Fruit fly (Drosophila melanogaster) whole organism, embryonic: ENCODE data around the gene CG12012.
A peak's percentile ranks its signal among the peaks of the same experiment; 100 is the strongest.

Experiments
- Abd-B ChIP-seq: fragments of 200-800 bp; sonication (Bioruptor generic); optimal IDR thresholded peaks from 2 replicates; lab custom pipeline; 2018; ENCODE audit warnings: missing biosample characterization, mild to moderate bottlenecking, missing genetic modification characterization, moderate library complexity
- Blimp-1 ChIP-seq: fragments of 200-800 bp; sonication (Bioruptor generic); optimal IDR thresholded peaks from 3 replicates; lab custom pipeline; 2018; ENCODE audit warnings: missing biosample characterization, missing genetic modification characterization, mild to moderate bottlenecking, moderate library complexity, missing genetic modification reagents
- CG10654 ChIP-seq: fragments of 200-800 bp; sonication (Bioruptor generic); optimal IDR thresholded peaks from 2 replicates; lab custom pipeline; 2016; ENCODE audit warnings: missing biosample characterization, missing genetic modification characterization
- CG11247 ChIP-seq: fragments of 200-800 bp; sonication (Bioruptor generic); IDR thresholded peaks from 2 replicates; pipeline ENCODE4 v1.3.6; 2022; ENCODE audit warnings: missing biosample characterization, missing genetic modification characterization
- CG13775 ChIP-seq: fragments of 200-800 bp; sonication (Bioruptor generic); optimal IDR thresholded peaks from 3 replicates; lab custom pipeline; 2017; ENCODE audit warnings: missing biosample characterization, mild to moderate bottlenecking, missing genetic modification characterization
- CG14441 ChIP-seq: fragments of 200-800 bp; sonication (Bioruptor generic); IDR thresholded peaks from 2 replicates; pipeline ENCODE4 v1.3.6; 2022; ENCODE audit warnings: missing biosample characterization, missing genetic modification characterization
- CG1529 ChIP-seq: fragments of 200-800 bp; sonication (Bioruptor generic); optimal IDR thresholded peaks from 3 replicates; lab custom pipeline; 2018; ENCODE audit warnings: missing biosample characterization, missing genetic modification characterization
- CG16813 ChIP-seq: fragments of 200-800 bp; sonication (Bioruptor generic); IDR thresholded peaks from 3 replicates; pipeline ENCODE4 v1.3.6; 2022; ENCODE audit warnings: missing biosample characterization, missing genetic modification characterization; ENCODE audit not compliant: partially characterized antibody
- CG17912 ChIP-seq: fragments of 200-800 bp; sonication (Bioruptor generic); optimal IDR thresholded peaks from 2 replicates; lab custom pipeline; 2018; ENCODE audit warnings: missing biosample characterization, mild to moderate bottlenecking, missing genetic modification characterization
- CG3281 ChIP-seq: fragments of 200-800 bp; sonication (Bioruptor generic); optimal IDR thresholded peaks from 3 replicates; lab custom pipeline; 2017; ENCODE audit warnings: missing biosample characterization, mild to moderate bottlenecking, missing genetic modification characterization
- CG34224 ChIP-seq: fragments of 200-800 bp; sonication (Bioruptor generic); IDR thresholded peaks from 3 replicates; pipeline ENCODE4 v1.3.6; 2022; ENCODE audit warnings: missing biosample characterization, missing genetic modification characterization; ENCODE audit not compliant: partially characterized antibody
- CG3838 ChIP-seq: fragments of 200-800 bp; sonication (Bioruptor generic); optimal IDR thresholded peaks from 3 replicates; lab custom pipeline; 2016; ENCODE audit warnings: missing biosample characterization, missing genetic modification characterization
- CG7786 ChIP-seq: fragments of 200-800 bp; sonication (Bioruptor generic); optimal IDR thresholded peaks from 2 replicates; lab custom pipeline; 2016; ENCODE audit warnings: missing biosample characterization, missing genetic modification characterization
- CG7987 ChIP-seq: fragments of 200-800 bp; sonication (Bioruptor generic); optimal IDR thresholded peaks from 2 replicates; lab custom pipeline; 2018; ENCODE audit warnings: missing biosample characterization, mild to moderate bottlenecking, missing genetic modification characterization, moderate library complexity
- CG9437 ChIP-seq: fragments of 200-800 bp; sonication (Bioruptor generic); optimal IDR thresholded peaks from 2 replicates; lab custom pipeline; 2018; ENCODE audit warnings: missing biosample characterization, mild to moderate bottlenecking, missing genetic modification characterization
- CTCF ChIP-seq: fragments of 200-800 bp; sonication (Bioruptor generic); optimal IDR thresholded peaks from 2 replicates; lab custom pipeline; 2017; ENCODE audit warnings: missing biosample characterization, mild to moderate bottlenecking, missing genetic modification characterization, moderate library complexity
- Dll ChIP-seq: fragments of 200-800 bp; sonication (Bioruptor generic); IDR thresholded peaks from 4 replicates; pipeline ENCODE4 v1.3.6; 2022; ENCODE audit warnings: missing biosample characterization, missing genetic modification characterization; ENCODE audit not compliant: partially characterized antibody
- Dp ChIP-seq: fragments of 200-800 bp; sonication (Bioruptor generic); optimal IDR thresholded peaks from 2 replicates; lab custom pipeline; 2018; ENCODE audit warnings: missing biosample characterization, mild to moderate bottlenecking, missing genetic modification characterization, moderate library complexity
- Fer1 ChIP-seq: fragments of 200-800 bp; sonication (Bioruptor generic); optimal IDR thresholded peaks from 2 replicates; lab custom pipeline; 2017; ENCODE audit warnings: missing biosample characterization, mild to moderate bottlenecking, missing genetic modification characterization
- Hmr ChIP-seq: fragments of 200-800 bp; sonication (Bioruptor generic); optimal IDR thresholded peaks from 3 replicates; lab custom pipeline; 2017; ENCODE audit warnings: mild to moderate bottlenecking, missing biosample characterization, missing genetic modification reagents, missing genetic modification characterization
- Hmx ChIP-seq: fragments of 200-800 bp; sonication (Bioruptor generic); optimal IDR thresholded peaks from 2 replicates; lab custom pipeline; 2016; ENCODE audit warnings: missing biosample characterization, missing genetic modification characterization
- Rfx ChIP-seq: fragments of 200-800 bp; sonication (Bioruptor generic); IDR thresholded peaks from 2 replicates; pipeline ENCODE4 v1.3.6; 2022; ENCODE audit warnings: missing biosample characterization, missing genetic modification characterization
- Rx ChIP-seq: fragments of 200-800 bp; sonication (Bioruptor generic); IDR thresholded peaks from 2 replicates; pipeline ENCODE4 v1.3.6; 2022; ENCODE audit warnings: missing biosample characterization, missing genetic modification characterization
- az2 ChIP-seq: fragments of 200-800 bp; sonication (Bioruptor generic); optimal IDR thresholded peaks from 3 replicates; lab custom pipeline; 2016; ENCODE audit warnings: missing biosample characterization, missing genetic modification characterization
- bigmax ChIP-seq: fragments of 200-800 bp; sonication (Bioruptor generic); optimal IDR thresholded peaks from 2 replicates; lab custom pipeline; 2018; ENCODE audit warnings: missing biosample characterization, mild to moderate bottlenecking, missing genetic modification characterization
- cg ChIP-seq: fragments of 200-800 bp; sonication (Bioruptor generic); optimal IDR thresholded peaks from 3 replicates; lab custom pipeline; 2019; ENCODE audit warnings: missing biosample characterization, mild to moderate bottlenecking, missing genetic modification characterization, moderate library complexity
- chm ChIP-seq: fragments of 200-800 bp; sonication (Bioruptor generic); IDR thresholded peaks from 2 replicates; pipeline ENCODE4 v1.3.6; 2022; ENCODE audit warnings: missing biosample characterization, missing genetic modification characterization
- chn ChIP-seq: fragments of 200-800 bp; sonication (Bioruptor generic); optimal IDR thresholded peaks from 2 replicates; lab custom pipeline; 2016; ENCODE audit warnings: missing biosample characterization, missing genetic modification characterization
- corto ChIP-seq: fragments of 200-800 bp; sonication (Bioruptor generic); optimal IDR thresholded peaks from 2 replicates; lab custom pipeline; 2016; ENCODE audit warnings: missing biosample characterization, mild to moderate bottlenecking, missing genetic modification characterization, moderate library complexity
- en ChIP-seq: fragments of 200-800 bp; sonication (Bioruptor generic); optimal IDR thresholded peaks from 2 replicates; lab custom pipeline; 2016; ENCODE audit warnings: missing biosample characterization, missing genetic modification characterization
- eve ChIP-seq, 2 experiments: fragments of >200 bp; optimal IDR thresholded peaks; 2 replicates each; lab custom pipeline; 2017; ENCODE audit warnings: missing biosample characterization in 2 of 2, missing genetic modification characterization in 2 of 2
- fru ChIP-seq: fragments of >200 bp; optimal IDR thresholded peaks from 2 replicates; lab custom pipeline; 2017
- lov ChIP-seq, 2 experiments: fragments of 200-800 bp in 1 of 2; fragments of >200 bp in 1 of 2; sonication (Bioruptor generic) in 1 of 2; IDR thresholded peaks in 1 of 2; optimal IDR thresholded peaks in 1 of 2; 2 replicates in 1 of 2; 3 replicates in 1 of 2; pipeline versions ENCODE4 v1.3.6 to Lab custom; 2017 to 2022; ENCODE audit warnings: missing biosample characterization in 1 of 2, missing genetic modification characterization in 1 of 2
- mirr ChIP-seq: fragments of 200-800 bp; sonication (Bioruptor generic); optimal IDR thresholded peaks from 3 replicates; lab custom pipeline; 2018; ENCODE audit warnings: missing biosample characterization, mild to moderate bottlenecking, missing genetic modification characterization
- nmo ChIP-seq: fragments of 200-800 bp; sonication (Bioruptor generic); optimal IDR thresholded peaks from 2 replicates; lab custom pipeline; 2018; ENCODE audit warnings: missing biosample characterization, mild to moderate bottlenecking, missing genetic modification characterization, moderate library complexity
- pan ChIP-seq, 4 experiments: fragments of >200 bp in 3 of 4; fragments of 200-800 bp in 1 of 4; sonication (Bioruptor generic) in 1 of 4; optimal IDR thresholded peaks in 3 of 4; IDR thresholded peaks in 1 of 4; 2 replicates each; pipeline versions ENCODE4 v1.3.6 to Lab custom; 2017 to 2022; ENCODE audit warnings: missing biosample characterization in 2 of 4, missing genetic modification characterization in 2 of 4, mixed read lengths in 1 of 4
- pho ChIP-seq: fragments of 200-800 bp; sonication (Bioruptor generic); optimal IDR thresholded peaks from 2 replicates; lab custom pipeline; 2016; ENCODE audit warnings: missing biosample characterization, missing genetic modification characterization
- pita ChIP-seq: fragments of 200-800 bp; sonication (Bioruptor generic); optimal IDR thresholded peaks from 2 replicates; lab custom pipeline; 2017; ENCODE audit warnings: missing biosample characterization, mild to moderate bottlenecking, missing genetic modification characterization
- pnt ChIP-seq: fragments of 200-800 bp; sonication (Bioruptor generic); optimal IDR thresholded peaks from 3 replicates; lab custom pipeline; 2016; ENCODE audit warnings: missing biosample characterization, missing genetic modification characterization
- prd ChIP-seq, 3 experiments: fragments of >200 bp in 2 of 3; fragments of 200-800 bp in 1 of 3; sonication (Bioruptor generic) in 1 of 3; optimal IDR thresholded peaks in 2 of 3; IDR thresholded peaks in 1 of 3; 2 replicates in 2 of 3; 3 replicates in 1 of 3; pipeline versions ENCODE4 v1.3.6 to Lab custom; 2017 to 2022; ENCODE audit warnings: missing biosample characterization in 1 of 3, missing genetic modification characterization in 1 of 3
- ro ChIP-seq: fragments of 200-800 bp; sonication (Bioruptor generic); IDR thresholded peaks from 2 replicates; pipeline ENCODE4 v1.3.6; 2022; ENCODE audit warnings: missing biosample characterization, missing genetic modification characterization
- seq ChIP-seq: fragments of 200-800 bp; sonication (Bioruptor generic); IDR thresholded peaks from 2 replicates; pipeline ENCODE4 v1.3.6; 2022; ENCODE audit warnings: missing biosample characterization, missing genetic modification characterization
- shn ChIP-seq: fragments of 200-800 bp; sonication (Bioruptor generic); optimal IDR thresholded peaks from 3 replicates; lab custom pipeline; 2016; ENCODE audit warnings: missing biosample characterization, missing genetic modification characterization
- slou ChIP-seq: fragments of 200-800 bp; sonication (Bioruptor generic); optimal IDR thresholded peaks from 3 replicates; lab custom pipeline; 2016; ENCODE audit warnings: missing biosample characterization, missing genetic modification characterization
- toy ChIP-seq: fragments of 200-800 bp; sonication (Bioruptor generic); IDR thresholded peaks from 2 replicates; pipeline ENCODE4 v1.3.6; 2022; ENCODE audit warnings: missing biosample characterization, missing genetic modification characterization
- usp ChIP-seq: fragments of >200 bp; optimal IDR thresholded peaks from 2 replicates; lab custom pipeline; 2017; ENCODE audit warnings: missing biosample characterization, missing genetic modification characterization

CG12012 gene

dm6 chr3L:3393951-3394834 lies 17.6 kb downstream of the CG12012 start (continued):
- TF ChIP-seq corto (GFP tag; lab: Kevin White, UChicago) (no peak), pita (no peak), Hmr (GFP tag; lab: Kevin White, UChicago) (no peak), Hmx (GFP tag; lab: Kevin White, UChicago) (no peak), ro (GFP tag; lab: Robert Waterston, UW) (peak; percentile 49), Rx (GFP tag; lab: Robert Waterston, UW) (peak; percentile 76), CG13775 (GFP tag; lab: Kevin White, UChicago) (no peak), CTCF (peak; percentile 33), Rfx (GFP tag; lab: Robert Waterston, UW) (peak; percentile 38; the same call in 1 of the 2 replicates), CG11247 (GFP tag; lab: Robert Waterston, UW) (peak; percentile 4; the same call in 1 of the 2 replicates), CG3838 (GFP tag; lab: Kevin White, UChicago) (peak; percentile 77), chn (GFP tag; lab: Kevin White, UChicago) (no peak), chm (GFP tag; lab: Robert Waterston, UW) (peak; percentile 76), mirr (GFP tag; lab: Kevin White, UChicago) (no peak), Blimp-1 (GFP tag; lab: Kevin White, UChicago) (peak; percentile 95), Dll (GFP tag; lab: Robert Waterston, UW) (no peak), Abd-B (no peak), CG3281 (GFP tag; lab: Kevin White, UChicago) (peak; percentile 39), prd (optimal IDR thresholded peaks at IDR 0.05; lab: Kevin White, UChicago) (no peak), prd (GFP tag; IDR thresholded peaks at IDR 0.05; lab: Robert Waterston, UW) (no peak; the same call in none of the 3 replicates), CG16813 (GFP tag; lab: Robert Waterston, UW) (no peak), shn (GFP tag; lab: Kevin White, UChicago) (no peak), CG1529 (GFP tag; lab: Kevin White, UChicago) (no peak), en (GFP tag; lab: Kevin White, UChicago) (no peak), toy (GFP tag; lab: Robert Waterston, UW) (no peak), nmo (GFP tag; lab: Kevin White, UChicago) (no peak), Dp (GFP tag; lab: Kevin White, UChicago) (no peak)

- no peak for TF ChIP-seq usp
- TF ChIP-seq az2 (GFP tag; lab: Kevin White, UChicago) = peak; percentile 95
- peak; percentile 87 for TF ChIP-seq CG14441 (GFP tag; lab: Robert Waterston, UW)
- no peak for TF ChIP-seq fru (lab: Kevin White, UChicago)
- TF ChIP-seq pho (GFP tag; lab: Kevin White, UChicago) = peak; percentile 7
- no peak for TF ChIP-seq CG17912 (GFP tag; lab: Kevin White, UChicago)
- no peak for TF ChIP-seq Fer1 (GFP tag; lab: Kevin White, UChicago)
- TF ChIP-seq Rfx (GFP tag; lab: Robert Waterston, UW) = no peak
- TF ChIP-seq CG7987 (GFP tag; lab: Kevin White, UChicago) = no peak
- TF ChIP-seq bigmax = no peak
- TF ChIP-seq CG34224 (GFP tag; lab: Robert Waterston, UW) = no peak
- TF ChIP-seq CG7786 (GFP tag; lab: Kevin White, UChicago) = peak; percentile 85
- peak; percentile 85 for TF ChIP-seq cg (GFP tag; lab: Kevin White, UChicago)
- peak in 1 of 2 experiments; percentile 68 for TF ChIP-seq pan (optimal IDR thresholded peaks at IDR 0.05; lab: Kevin White, UChicago)
- TF ChIP-seq pan (GFP tag; optimal IDR thresholded peaks at IDR 0.05 in 1 of 2, IDR thresholded peaks at IDR 0.05 in 1 of 2) = peak; percentile 71 to 80
- peak; percentile 87 for TF ChIP-seq CG9437 (GFP tag; lab: Kevin White, UChicago)
- peak; percentile 94 for TF ChIP-seq pnt (GFP tag; lab: Kevin White, UChicago)
- TF ChIP-seq slou (GFP tag; lab: Kevin White, UChicago) = peak; percentile 53
- TF ChIP-seq seq (GFP tag; lab: Robert Waterston, UW) = peak; percentile 82
- no peak for TF ChIP-seq lov (optimal IDR thresholded peaks at IDR 0.05; lab: Kevin White, UChicago)
- TF ChIP-seq lov (GFP tag; IDR thresholded peaks at IDR 0.05; lab: Robert Waterston, UW) = peak; percentile 98
- peak; percentile 59 for TF ChIP-seq CG10654 (GFP tag; lab: Kevin White, UChicago)
- TF ChIP-seq eve (GFP tag; optimal IDR thresholded peaks at IDR 0.05; lab: Kevin White, UChicago) = peak; percentile 92 to 96
These were observed 18.5 kb downstream of the CG12012 start for dm6 chr3L:3394854-3395723.
